Fruit fly (Drosophila melanogaster): ENCODE results near the gene Ski6.
A peak's percentile ranks its signal among the peaks of the same experiment; 100 is the strongest.

Ski6 gene

dm6 chr2L:13215640-13216129, 6.5 kb downstream of the Ski6 start (continued):
- TF ChIP-seq jumu (GFP tag; optimal IDR thresholded peaks at IDR 0.05) (peak; percentile 43), lab (GFP tag; optimal IDR thresholded peaks at IDR 0.05) (peak; percentile 74), ewg (GFP tag; optimal IDR thresholded peaks at IDR 0.05) (peak; percentile 38), NfI (GFP tag; optimal IDR thresholded peaks at IDR 0.05) (peak; percentile 13), btn (GFP tag; optimal IDR thresholded peaks at IDR 0.05) (peak; percentile 52), Awh (GFP tag; IDR thresholded peaks at IDR 0.05) (peak; percentile 62; the same call in 1 of the 2 replicates), CG34224 (GFP tag; IDR thresholded peaks at IDR 0.05; ENCODE audit: partially characterized antibody) (peak; percentile 35; the same call in 1 of the 3 replicates), Camta (GFP tag; optimal IDR thresholded peaks at IDR 0.05) (peak; percentile 50), trh (GFP tag; optimal IDR thresholded peaks at IDR 0.05) (peak; percentile 8), Stat92E (GFP tag; optimal IDR thresholded peaks at IDR 0.05) (peak in 1 of 3 experiments; percentile 87), Sry-δ (GFP tag; optimal IDR thresholded peaks at IDR 0.05) (peak; percentile 29), ssp (GFP tag; IDR thresholded peaks at IDR 0.05) (peak; percentile 29; the same call in 1 of the 2 replicates), CG14441 (GFP tag; IDR thresholded peaks at IDR 0.05) (peak; percentile 43; the same call in 1 of the 2 replicates), tgo (GFP tag; IDR thresholded peaks at IDR 0.05) (peak; percentile 47; the same call in 2 of the 3 replicates), abd-A (tag; optimal IDR thresholded peaks at IDR 0.05) (peak; percentile 76), CG17829 (tag; optimal IDR thresholded peaks at IDR 0.05) (peak; percentile 73), CG4820 (GFP tag; optimal IDR thresholded peaks at IDR 0.05) (peak; percentile 17), CG33557 (GFP tag; optimal IDR thresholded peaks at IDR 0.05) (peak; percentile 16), CG2120 (GFP tag; optimal IDR thresholded peaks at IDR 0.05) (peak; percentile 64), CG13624 (GFP tag; optimal IDR thresholded peaks at IDR 0.05) (peak; percentile 71), vfl (GFP tag; optimal IDR thresholded peaks at IDR 0.05) (peak; percentile 21), kay (GFP tag; optimal IDR thresholded peaks at IDR 0.05) (peak; percentile 88), toy (GFP tag; IDR thresholded peaks at IDR 0.05) (0 out of 2 replicates have a peak, but pooled peaks have one; percentile 34), MBD-R2 (GFP tag; IDR thresholded peaks at IDR 0.05) (peak; percentile 34; the same call in 1 of the 2 replicates), CG13296 (GFP tag; optimal IDR thresholded peaks at IDR 0.05) (peak; percentile 25), ken (GFP tag; IDR thresholded peaks at IDR 0.05) (peak; percentile 65; the same call in 2 of the 3 replicates), chif (GFP tag; optimal IDR thresholded peaks at IDR 0.05) (peak in 1 of 2 experiments; percentile 52), Taf1 (GFP tag; IDR thresholded peaks at IDR 0.05) (peak; percentile 46; the same call in 1 of the 2 replicates), HLH54F (GFP tag; optimal IDR thresholded peaks at IDR 0.05) (peak; percentile 68), CG17359 (tag; optimal IDR thresholded peaks at IDR 0.05) (peak; percentile 83), B-H1 (GFP tag; IDR thresholded peaks at IDR 0.05) (peak; percentile 40; the same call in 1 of the 3 replicates), Fer2 (tag; optimal IDR thresholded peaks at IDR 0.05) (peak; percentile 1), CG7839 (tag; optimal IDR thresholded peaks at IDR 0.05) (peak; percentile 67), ato (GFP tag; IDR thresholded peaks at IDR 0.05; ENCODE audit: partially characterized antibody) (peak; percentile 5; the same call in 1 of the 2 replicates), otp (GFP tag; IDR thresholded peaks at IDR 0.05) (peak; percentile 76), Scr (GFP tag; IDR thresholded peaks at IDR 0.05; ENCODE audit: partially characterized antibody) (peak; percentile 47), bab2 (GFP tag; optimal IDR thresholded peaks at IDR 0.05) (peak; percentile 14), CG13424 (tag; optimal IDR thresholded peaks at IDR 0.05) (peak; percentile 1), dati (GFP tag; IDR thresholded peaks at IDR 0.05) (peak; percentile 31; the same call in 1 of the 2 replicates), Med (GFP tag) (peak; percentile 97), CG1233 (GFP tag; optimal IDR thresholded peaks at IDR 0.05) (peak; percentile 67), Pdp1 (GFP tag; optimal IDR thresholded peaks at IDR 0.05) (peak; percentile 50 to 60), CG31441 (GFP tag; IDR thresholded peaks at IDR 0.05) (peak; percentile 53; the same call in 1 of the 2 replicates), ftz-f1 (GFP tag; optimal IDR thresholded peaks at IDR 0.05) (peak; percentile 13), Dad (GFP tag; optimal IDR thresholded peaks at IDR 0.05) (peak; percentile 68), CG16813 (GFP tag; IDR thresholded peaks at IDR 0.05; ENCODE audit: partially characterized antibody) (peak; percentile 54; the same call in 2 of the 3 replicates), dpn (GFP tag; optimal IDR thresholded peaks at IDR 0.05) (peak; percentile 40 to 74), Fer3 (tag; optimal IDR thresholded peaks at IDR 0.05) (peak; percentile 62), CG1602 (GFP tag; optimal IDR thresholded peaks at IDR 0.05) (peak; percentile 6)

Data from whole organism, embryonic.